Fruit fly (Drosophila melanogaster): Measurements from ENCODE around the gene CG43249.
A peak's percentile ranks its signal among the peaks of the same experiment; 100 is the strongest.

Gene CG43249

dm6 chr3L:16303982-16304381 is at the start of gene CG43249:
TSS of gene CG43249 (plus strand) at chr3L:16304282.
- TF ChIP-seq svp (GFP tag) (no peak), CG9139 (GFP tag; optimal IDR thresholded peaks at IDR 0.05) (no peak)

dm6 chr3L:16257118-16257627 is 46.9 kb upstream of the CG43249 start, which contains the start of gene CG13054:
TSS of gene CG13054 (minus strand) at chr3L:16257191.
- no peak for TF ChIP-seq svp (GFP tag)
- no peak for TF ChIP-seq CG6792 (GFP tag; optimal IDR thresholded peaks at IDR 0.05)
- no peak for TF ChIP-seq achi (GFP tag; optimal IDR thresholded peaks at IDR 0.05)
- no peak for TF ChIP-seq CG6163 (GFP tag; IDR thresholded peaks at IDR 0.05)
- TF ChIP-seq CG6808 (GFP tag; optimal IDR thresholded peaks at IDR 0.05): no peak
- no peak for TF ChIP-seq Eip78C (GFP tag)
- TF ChIP-seq CG10669 (GFP tag; optimal IDR thresholded peaks at IDR 0.05): no peak
- no peak for TF ChIP-seq fkh (GFP tag; optimal IDR thresholded peaks at IDR 0.05)
- TF ChIP-seq CG34406 (GFP tag; optimal IDR thresholded peaks at IDR 0.05): no peak
- TF ChIP-seq dsx (GFP tag; optimal IDR thresholded peaks at IDR 0.05; ENCODE audit: poor library complexity, severe bottlenecking): no peak
- no peak for TF ChIP-seq lz (GFP tag; optimal IDR thresholded peaks at IDR 0.05)
- TF ChIP-seq Smox (GFP tag; optimal IDR thresholded peaks at IDR 0.05): no peak
- TF ChIP-seq Sox102F (GFP tag; optimal IDR thresholded peaks at IDR 0.05): no peak
- TF ChIP-seq Met (GFP tag; optimal IDR thresholded peaks at IDR 0.05): no peak
- TF ChIP-seq Hr38 (GFP tag; optimal IDR thresholded peaks at IDR 0.05): no peak

dm6 chr3L:16259552-16259951 is 44.5 kb upstream of the CG43249 start, which contains the start of gene CG13053:
TSS of gene CG13053 (minus strand) at chr3L:16259722.
- TF ChIP-seq CG8119 (GFP tag; IDR thresholded peaks at IDR 0.05) (peak; percentile 28; the same call in 1 of the 3 replicates), eg (GFP tag; IDR thresholded peaks at IDR 0.05) (no peak), ss (GFP tag; optimal IDR thresholded peaks at IDR 0.05) (peak; percentile 50 to 73), CG7368 (GFP tag; optimal IDR thresholded peaks at IDR 0.05) (no peak), CG6276 (GFP tag; optimal IDR thresholded peaks at IDR 0.05) (no peak), Lpt (GFP tag; optimal IDR thresholded peaks at IDR 0.05) (no peak), CG6163 (GFP tag; IDR thresholded peaks at IDR 0.05) (peak; percentile 31; the same call in 1 of the 3 replicates), dsx (GFP tag; optimal IDR thresholded peaks at IDR 0.05; ENCODE audit: poor library complexity, severe bottlenecking) (peak; percentile 85), fd85E (GFP tag; optimal IDR thresholded peaks at IDR 0.05) (no peak), CG11902 (GFP tag; optimal IDR thresholded peaks at IDR 0.05) (no peak), salr (GFP tag; optimal IDR thresholded peaks at IDR 0.05) (peak in 1 of 2 experiments; percentile 25), Eip75B (GFP tag; optimal IDR thresholded peaks at IDR 0.05) (peak; percentile 58), CG6808 (GFP tag; optimal IDR thresholded peaks at IDR 0.05) (peak; percentile 77), CG9139 (GFP tag; optimal IDR thresholded peaks at IDR 0.05) (peak; percentile 6), Ets96B (tag; optimal IDR thresholded peaks at IDR 0.05) (peak; percentile 82), CG10669 (GFP tag; optimal IDR thresholded peaks at IDR 0.05) (peak; percentile 67), acj6 (GFP tag; optimal IDR thresholded peaks at IDR 0.05) (peak; percentile 23), spab (GFP tag; optimal IDR thresholded peaks at IDR 0.05) (peak; percentile 71), CG3919 (GFP tag; optimal IDR thresholded peaks at IDR 0.05) (peak; percentile 46), CG10631 (GFP tag; optimal IDR thresholded peaks at IDR 0.05) (peak; percentile 64), Eip78C (GFP tag) (peak; percentile 89), CG16779 (tag; optimal IDR thresholded peaks at IDR 0.05) (peak; percentile 10), OdsH (GFP tag; optimal IDR thresholded peaks at IDR 0.05) (peak; percentile 8), CG3032 (tag; optimal IDR thresholded peaks at IDR 0.05) (peak; percentile 74), achi (GFP tag; optimal IDR thresholded peaks at IDR 0.05) (peak; percentile 20), svp (GFP tag) (no peak), fd59A (GFP tag; optimal IDR thresholded peaks at IDR 0.05) (peak; percentile 62)

dm6 chr3L:16261505-16261904 is 42.6 kb upstream of the CG43249 start, which contains the start of gene CG34247:
TSS of gene CG34247 (minus strand) at chr3L:16261605.
- TF ChIP-seq vri (GFP tag; optimal IDR thresholded peaks at IDR 0.05) (no peak), Eip93F (GFP tag; optimal IDR thresholded peaks at IDR 0.05) (no peak), CG11762 (GFP tag; optimal IDR thresholded peaks at IDR 0.05; ENCODE audit: insufficient read depth) (no peak), CG7368 (GFP tag; optimal IDR thresholded peaks at IDR 0.05) (no peak), eg (GFP tag; IDR thresholded peaks at IDR 0.05) (no peak), acj6 (GFP tag; optimal IDR thresholded peaks at IDR 0.05) (no peak), CG8632 (GFP tag; optimal IDR thresholded peaks at IDR 0.05) (no peak), CG32006 (GFP tag; optimal IDR thresholded peaks at IDR 0.05) (no peak), CG10669 (GFP tag; optimal IDR thresholded peaks at IDR 0.05) (no peak)
